Worm (Caenorhabditis elegans) whole organism, L4/young adult: ENCODE data around the gene srlf-21.

ENCODE experiments used
- W03F9.2 ChIP-seq: fragments of 150-350 bp; optimal IDR thresholded peaks from 2 replicates; lab custom pipeline; 2014; ENCODE audit warnings: missing biosample characterization, missing genetic modification characterization
- dao-5 ChIP-seq: sonication (generic microtip); optimal IDR thresholded peaks from 2 replicates; lab custom pipeline; 2016; ENCODE audit warnings: missing genotype, missing genetic modification characterization, moderate library complexity, missing compliant biosample characterization
- him-1 ChIP-seq: sonication (generic microtip); optimal IDR thresholded peaks from 2 replicates; lab custom pipeline; 2016; ENCODE audit warnings: missing genotype, missing genetic modification reagents, missing genetic modification characterization, missing compliant biosample characterization

DNA sequence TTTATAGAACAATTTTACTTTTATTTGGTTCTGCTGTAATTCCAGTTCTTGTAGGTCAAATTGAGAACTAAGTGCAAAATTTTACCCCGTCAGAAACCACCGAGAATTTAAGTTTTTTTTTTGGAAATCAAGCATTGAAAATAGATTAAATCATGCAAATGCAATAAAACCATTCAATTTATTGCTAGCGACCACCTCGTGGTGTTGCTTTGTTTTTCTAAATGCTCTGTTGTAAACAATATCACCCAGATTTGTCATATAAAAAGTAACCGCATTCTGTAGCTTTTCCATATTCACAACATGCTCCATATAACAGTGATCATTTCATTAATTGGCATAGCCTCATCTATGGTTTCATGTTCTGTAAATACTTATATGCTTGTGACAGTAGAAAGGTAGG lies 40.8 kb downstream of the srlf-21 start, which contains the start of gene srbc-12:
- TF ChIP-seq dao-5 (tag; lab: Kevin White, UChicago), result no peak
- TF ChIP-seq him-1, result no peak
- TF ChIP-seq W03F9.2 (tag; lab: Kevin White, UChicago), result no peak
